Worm (Caenorhabditis elegans): ENCODE measurements around the gene Y46D2A.2.

DNA sequence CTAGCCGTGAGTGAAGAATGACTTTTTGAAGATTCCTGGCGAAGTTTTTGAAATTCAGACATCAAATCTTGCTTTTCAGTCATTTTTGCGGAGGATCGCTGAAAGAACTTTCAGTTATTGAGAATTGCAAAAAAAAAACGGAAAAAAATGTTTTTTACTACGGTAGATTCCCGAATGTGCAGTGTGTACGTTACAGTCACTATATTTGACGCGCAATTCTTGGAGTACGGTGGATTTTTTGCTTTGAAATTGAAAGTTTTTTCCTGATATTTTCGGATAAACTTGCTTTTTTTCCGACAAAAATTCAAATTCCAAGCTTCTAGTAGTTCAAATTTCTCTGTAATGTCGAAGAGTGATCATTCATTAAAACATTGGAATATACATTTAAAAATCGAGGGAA, 18.9 kb upstream of the Y46D2A.2 start, which contains the start of gene F14D2.11:
- TF ChIP-seq unc-62 (GFP tag; optimal IDR thresholded peaks at IDR 0.05), result no peak
- TF ChIP-seq snpc-4 (tag; optimal IDR thresholded peaks at IDR 0.05), result no peak
